Worm (Caenorhabditis elegans): Measurements from ENCODE around the gene K07E3.1.

Gene K07E3.1

ce11 chrX:8110193-8110592 lies at the start of gene K07E3.1:
K07E3.1 (plus strand) TSS chrX:8110439.
- peak; percentile 72 for TF ChIP-seq nhr-85 (tag)
- no peak for TF ChIP-seq ceh-8 (GFP tag; optimal IDR thresholded peaks at IDR 0.05)

- TF ChIP-seq egl-13 (tag; optimal IDR thresholded peaks at IDR 0.05): no peak
- TF ChIP-seq tbx-2 (tag; optimal IDR thresholded peaks at IDR 0.05): no peak
- no peak for TF ChIP-seq nhr-76 (tag; optimal IDR thresholded peaks at IDR 0.05)
- TF ChIP-seq efl-1 (optimal IDR thresholded peaks at IDR 0.05): no peak
- peak in 1 of 2 experiments; percentile 10 for TF ChIP-seq efl-1 (GFP tag; optimal IDR thresholded peaks at IDR 0.05 in 1 of 2)
- TF ChIP-seq zag-1 (tag; optimal IDR thresholded peaks at IDR 0.05): no peak
- TF ChIP-seq ztf-11 (tag; optimal IDR thresholded peaks at IDR 0.05): no peak
- TF ChIP-seq efl-3 (GFP tag; optimal IDR thresholded peaks at IDR 0.05): no peak
Measured at ce11 chrX:8060823-8061222, 49.4 kb upstream of the K07E3.1 start, which contains the start of gene C18A11.3. C18A11.3 (plus strand) TSS chrX:8061123.

- TF ChIP-seq lin-15B (tag; optimal IDR thresholded peaks at IDR 0.05) (no peak), C16A3.4 (tag; optimal IDR thresholded peaks at IDR 0.05) (no peak), mdl-1 (tag; optimal IDR thresholded peaks at IDR 0.05) (no peak), ceh-82 (tag; optimal IDR thresholded peaks at IDR 0.05) (no peak), unc-98 (GFP tag; IDR thresholded peaks at IDR 0.05) (no peak), xbp-1 (tag; optimal IDR thresholded peaks at IDR 0.05) (no peak), isw-1 (GFP tag; IDR thresholded peaks at IDR 0.05) (no peak), tbx-2 (tag; optimal IDR thresholded peaks at IDR 0.05) (no peak), fkh-4 (tag; optimal IDR thresholded peaks at IDR 0.05; ENCODE audit: borderline replicate concordance) (no peak), skn-1 (tag; optimal IDR thresholded peaks at IDR 0.05) (no peak), mep-1 (tag; optimal IDR thresholded peaks at IDR 0.05) (no peak), ceh-63 (GFP tag; optimal IDR thresholded peaks at IDR 0.05) (no peak), sup-37 (GFP tag; optimal IDR thresholded peaks at IDR 0.05) (no peak), vab-15 (tag; optimal IDR thresholded peaks at IDR 0.05) (no peak), nhr-84 (tag; optimal IDR thresholded peaks at IDR 0.05) (no peak), ceh-90 (tag; optimal IDR thresholded peaks at IDR 0.05) (no peak)
Measured at ce11 chrX:8067268-8067667, 43.0 kb upstream of the K07E3.1 start, which contains the start of gene C18A11.2. C18A11.2 (plus strand) TSS chrX:8067568.

- TF ChIP-seq alr-1 (tag; optimal IDR thresholded peaks at IDR 0.05; ENCODE audit: borderline replicate concordance) (no peak), zip-4 (GFP tag; optimal IDR thresholded peaks at IDR 0.05) (peak; percentile 79), elt-2 (tag; optimal IDR thresholded peaks at IDR 0.05) (peak; percentile 92), ceh-90 (tag; optimal IDR thresholded peaks at IDR 0.05) (no peak), lir-3 (tag; optimal IDR thresholded peaks at IDR 0.05; ENCODE audit: poor library complexity) (no peak), jun-1 (tag; optimal IDR thresholded peaks at IDR 0.05) (peak; percentile 2), dsc-1 (tag; optimal IDR thresholded peaks at IDR 0.05) (no peak), ces-1 (GFP tag; optimal IDR thresholded peaks at IDR 0.05) (no peak), mdl-1 (tag; optimal IDR thresholded peaks at IDR 0.05) (peak in 1 of 2 experiments; percentile 25), skn-1 (tag; optimal IDR thresholded peaks at IDR 0.05) (peak; percentile 20), xbp-1 (tag; optimal IDR thresholded peaks at IDR 0.05) (no peak), dpl-1 (GFP tag; optimal IDR thresholded peaks at IDR 0.05) (peak in 2 of 3 experiments; percentile 6 to 33), nhr-71 (tag; optimal IDR thresholded peaks at IDR 0.05) (peak; percentile 49), lin-14 (GFP tag; optimal IDR thresholded peaks at IDR 0.05) (peak; percentile 23), lin-35 (GFP tag; optimal IDR thresholded peaks at IDR 0.05) (peak in 1 of 2 experiments; percentile 47), efl-1 (optimal IDR thresholded peaks at IDR 0.05) (no peak), efl-1 (GFP tag; optimal IDR thresholded peaks at IDR 0.05 in 1 of 2) (peak in 1 of 2 experiments; percentile 92), nhr-90 (tag; optimal IDR thresholded peaks at IDR 0.05; ENCODE audit: poor library complexity) (peak; percentile 26), hpl-2 (GFP tag; optimal IDR thresholded peaks at IDR 0.05) (no peak), nhr-20 (tag; optimal IDR thresholded peaks at IDR 0.05) (peak; percentile 61), pqm-1 (tag; optimal IDR thresholded peaks at IDR 0.05) (no peak), mep-1 (tag; optimal IDR thresholded peaks at IDR 0.05) (no peak)
Measured at ce11 chrX:8069293-8069692, 40.9 kb upstream of the K07E3.1 start, which contains the start of gene C18A11.1. C18A11.1 (plus strand) TSS chrX:8069328.
